Worm (Caenorhabditis elegans): ENCODE results near the gene prdh-1.

DNA sequence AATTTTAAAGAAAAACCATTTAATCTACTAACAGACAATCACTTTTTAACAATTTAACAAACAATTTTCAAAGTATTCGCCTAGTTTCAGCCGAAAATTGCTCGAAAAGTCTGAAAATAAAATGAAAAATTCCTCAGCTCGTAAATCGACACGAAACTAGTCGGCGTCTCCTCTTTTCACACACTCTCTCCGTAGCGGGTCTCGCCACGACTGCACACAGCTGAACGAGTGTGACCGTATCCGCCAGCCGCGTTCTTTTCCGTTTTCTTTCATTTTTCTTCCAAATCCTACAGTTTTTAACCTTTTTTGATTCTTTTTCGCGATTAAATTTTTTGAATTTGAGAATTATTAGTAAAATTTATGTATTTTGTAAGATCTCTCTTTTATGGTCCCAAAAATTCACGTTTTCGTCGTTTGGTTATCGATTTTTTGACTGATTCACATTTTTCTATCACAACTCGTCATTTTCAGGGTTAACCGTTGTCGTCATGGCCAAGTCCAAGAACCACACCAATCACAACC lies 5.4 kb upstream of the prdh-1 start, which contains the start of gene rpl-29:
- TF ChIP-seq him-1 (tag; optimal IDR thresholded peaks at IDR 0.05) (peak; percentile 60), dao-5 (tag; optimal IDR thresholded peaks at IDR 0.05) (no peak)
